Worm (Caenorhabditis elegans) whole organism, L4/young adult: ENCODE measurements around the gene try-1.

Source experiments
- W03F9.2 ChIP-seq: fragments of 150-350 bp; optimal IDR thresholded peaks from 2 replicates; lab custom pipeline; 2014; ENCODE audit warnings: missing biosample characterization, missing genetic modification characterization
- dao-5 ChIP-seq: sonication (generic microtip); optimal IDR thresholded peaks from 2 replicates; lab custom pipeline; 2016; ENCODE audit warnings: missing genotype, missing genetic modification characterization, moderate library complexity, missing compliant biosample characterization
- him-1 ChIP-seq: sonication (generic microtip); optimal IDR thresholded peaks from 2 replicates; lab custom pipeline; 2016; ENCODE audit warnings: missing genotype, missing genetic modification reagents, missing genetic modification characterization, missing compliant biosample characterization

try-1 gene

DNA sequence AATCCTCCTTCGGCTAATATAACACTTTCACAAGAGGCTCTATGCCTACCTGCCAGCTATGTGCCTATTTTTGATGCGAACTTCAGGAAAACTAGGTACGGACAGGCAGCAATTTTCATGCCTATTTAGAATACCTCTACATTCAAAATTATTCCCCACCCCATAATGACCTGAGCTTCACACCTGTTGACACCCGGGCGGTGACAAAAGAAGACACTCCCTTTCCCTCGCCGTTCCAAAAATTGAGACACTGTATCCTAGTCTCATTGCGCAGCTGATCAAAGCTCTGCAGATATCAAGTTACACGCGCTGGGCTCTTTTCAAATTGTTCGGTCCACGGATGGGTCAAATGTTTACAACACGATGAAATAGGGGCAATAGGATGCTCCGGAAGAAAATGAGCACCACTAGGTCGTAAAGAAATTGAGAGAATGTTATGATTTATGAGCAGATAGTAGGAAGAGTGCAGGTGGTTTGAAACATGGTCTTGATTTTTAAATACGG, 25.2 kb upstream of the try-1 start:
- TF ChIP-seq W03F9.2 (no peak), him-1 (no peak), dao-5 (tag; lab: Kevin White, UChicago) (no peak)

DNA sequence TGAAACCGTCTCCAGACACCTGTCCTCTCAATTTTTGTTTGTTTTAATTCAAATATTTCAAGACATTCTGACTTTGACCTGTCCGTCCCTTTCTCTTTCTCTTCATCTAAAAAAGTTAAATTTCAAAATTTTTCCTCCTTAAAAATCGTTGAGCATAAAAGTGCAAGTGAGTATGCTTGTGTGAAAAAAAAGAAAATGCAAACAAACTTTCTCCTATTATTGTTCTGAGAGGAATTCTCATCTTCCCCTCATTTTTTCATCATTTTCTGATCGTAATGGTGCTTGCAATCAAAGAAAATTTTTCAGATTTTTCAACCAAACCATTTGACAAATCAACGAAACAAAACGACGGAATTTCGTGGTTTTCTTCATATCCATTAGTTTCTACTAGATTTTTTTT, 19.5 kb upstream of the try-1 start, which contains the start of gene shc-2:
Gene shc-2 (plus strand): TSS at position 301 of the 400 bp plus-strand sequence.
- TF ChIP-seq him-1 (no peak), W03F9.2 (no peak), dao-5 (tag; lab: Kevin White, UChicago) (no peak)

DNA sequence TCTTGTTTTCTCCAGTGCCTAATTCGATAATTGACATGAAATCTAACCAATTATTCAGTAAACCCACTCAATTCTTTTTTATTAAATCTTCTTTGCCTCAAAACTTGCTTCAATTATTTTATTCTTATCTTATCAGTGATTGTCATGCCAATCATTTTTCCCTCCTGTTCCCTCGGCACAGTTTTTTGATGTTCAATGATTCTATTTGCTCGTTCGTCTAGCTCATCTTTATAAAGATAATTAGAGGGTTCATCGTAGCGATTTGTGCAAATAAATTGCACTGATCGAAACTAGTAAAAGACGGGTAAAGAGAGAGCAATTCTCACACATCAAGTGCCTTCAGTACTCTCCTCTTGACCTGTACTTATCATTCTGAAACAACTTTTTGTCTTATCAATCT, 18.3 kb upstream of the try-1 start:
- no peak for TF ChIP-seq W03F9.2
- TF ChIP-seq dao-5 (tag; lab: Kevin White, UChicago) = no peak
- TF ChIP-seq him-1 = no peak

DNA sequence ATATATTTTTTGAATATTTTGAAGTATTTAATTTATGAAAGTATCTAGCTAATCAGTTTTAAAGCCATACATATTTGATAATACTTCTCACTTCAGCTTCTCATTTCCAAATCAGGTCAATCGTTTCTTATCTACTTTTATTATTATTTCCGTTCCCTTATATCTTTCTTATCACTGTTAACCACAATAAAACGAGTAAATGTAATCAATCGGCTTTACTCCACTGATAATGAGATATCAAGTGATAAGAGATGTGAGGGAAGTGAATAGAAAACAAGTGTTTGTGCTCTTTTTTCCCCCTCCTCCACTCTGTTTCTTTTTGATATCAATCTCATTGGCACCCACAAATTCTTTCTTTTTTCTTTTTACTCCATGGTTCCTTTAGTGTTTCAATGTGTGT, 17.2 kb upstream of the try-1 start:
- TF ChIP-seq him-1 (no peak), dao-5 (tag; lab: Kevin White, UChicago) (no peak), W03F9.2 (no peak)

DNA sequence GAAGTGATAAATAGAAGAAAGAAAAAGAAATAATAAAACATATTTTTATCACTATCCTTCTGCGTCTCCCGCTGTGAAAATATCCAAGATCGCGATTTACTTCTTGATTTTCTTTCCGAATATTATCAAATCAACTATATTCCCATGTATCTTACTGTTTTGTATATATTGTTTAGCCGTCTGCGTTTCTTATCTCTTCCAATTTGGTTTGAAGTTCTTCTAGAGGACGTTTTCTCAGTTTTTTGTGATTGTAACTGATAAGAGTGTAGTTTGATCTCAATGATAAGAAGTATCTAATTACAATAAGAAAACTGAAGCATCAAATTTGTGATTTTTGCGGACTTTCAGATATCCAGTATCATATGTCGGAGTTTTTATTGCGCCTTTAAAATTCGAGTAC, 11.4 kb upstream of the try-1 start:
- TF ChIP-seq W03F9.2 = peak; percentile 9
- TF ChIP-seq him-1 = no peak

DNA sequence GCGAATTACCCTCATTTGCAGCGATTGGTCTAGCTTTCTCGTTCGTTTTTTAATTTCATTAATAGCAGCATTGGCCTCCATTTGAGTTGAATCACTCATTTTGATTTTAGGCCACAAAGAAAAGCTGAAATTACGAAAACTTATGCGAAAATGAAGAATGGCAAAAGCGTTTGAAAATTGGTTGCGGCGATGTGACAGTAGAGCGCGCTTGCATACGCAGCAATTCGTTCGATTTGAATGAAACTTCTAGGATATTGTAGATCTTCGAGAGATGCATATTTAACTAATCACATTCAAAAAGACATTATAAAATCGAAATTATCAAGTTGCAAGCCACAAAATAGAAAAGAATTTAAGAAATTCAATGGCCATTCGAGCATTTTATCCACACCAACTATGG, 10.4 kb upstream of the try-1 start, which contains the start of gene ulp-2:
Gene ulp-2 (minus strand): TSS at position 158 of the 400 bp plus-strand sequence.
- no peak for TF ChIP-seq W03F9.2

DNA sequence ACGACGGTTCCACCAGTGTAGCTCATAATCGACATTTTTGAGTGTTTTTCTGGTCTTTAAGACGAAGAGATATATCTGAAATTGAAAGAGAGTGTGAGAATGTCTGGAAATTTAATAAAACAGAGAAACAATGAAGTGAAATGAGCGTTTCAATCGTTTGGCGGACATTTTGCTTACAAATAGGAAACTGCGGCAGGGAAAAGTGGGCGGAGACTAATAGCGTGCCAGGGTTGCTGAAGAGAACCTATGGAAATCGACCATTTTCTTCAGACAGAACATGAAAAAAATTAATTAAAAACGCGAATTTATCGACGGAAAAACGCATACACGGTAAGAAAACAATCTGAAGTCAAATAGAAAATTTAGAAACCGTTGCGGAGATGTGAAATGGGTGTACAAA, 6.0 kb upstream of the try-1 start, which contains the start of gene pbs-3:
Gene pbs-3 (minus strand): TSS at position 75 of the 400 bp plus-strand sequence.
- TF ChIP-seq dao-5 (tag; lab: Kevin White, UChicago) (no peak), W03F9.2 (peak; percentile 38), him-1 (no peak)

DNA sequence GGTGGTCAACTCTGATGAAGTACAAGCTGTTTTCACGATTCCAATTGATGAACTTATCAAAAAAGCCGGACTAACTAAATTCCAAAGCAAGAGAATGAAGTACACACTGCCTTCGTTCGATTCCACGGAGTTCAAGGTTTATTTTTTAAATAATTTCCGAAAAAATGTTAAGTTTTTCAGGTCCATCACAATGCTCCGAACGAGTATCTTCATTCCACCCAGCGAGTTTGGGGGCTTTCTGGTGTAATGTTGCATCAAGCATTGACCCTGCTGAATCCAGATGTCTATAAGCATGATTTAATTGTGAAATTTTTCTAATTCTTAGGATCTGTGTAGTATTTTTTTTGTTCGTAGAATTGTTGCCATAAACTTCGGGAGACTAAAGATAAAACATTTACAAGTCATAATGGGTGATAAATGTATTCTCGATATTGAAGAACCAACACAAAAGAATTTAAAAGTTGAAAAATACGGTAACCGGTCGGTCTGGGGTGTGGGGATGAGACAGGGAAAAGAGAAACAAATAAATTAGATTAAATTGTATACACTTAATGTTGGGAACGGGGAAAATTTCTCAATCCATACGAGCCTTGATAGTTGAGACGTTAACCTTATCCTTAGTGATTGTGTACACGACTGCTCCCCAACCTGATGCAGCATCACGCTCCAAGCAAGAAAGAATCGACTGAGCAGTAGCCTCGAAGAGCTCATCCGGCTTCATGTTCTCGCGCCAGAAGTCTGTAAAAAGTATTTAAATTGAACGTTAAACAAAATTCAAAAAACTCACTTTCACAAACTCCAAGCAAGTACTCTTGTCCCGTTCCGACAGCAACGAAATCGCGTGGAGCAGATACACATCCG, 5.0 kb upstream of the try-1 start:
- no peak for TF ChIP-seq him-1
- no peak for TF ChIP-seq dao-5 (tag; lab: Kevin White, UChicago)
- TF ChIP-seq W03F9.2 = no peak

DNA sequence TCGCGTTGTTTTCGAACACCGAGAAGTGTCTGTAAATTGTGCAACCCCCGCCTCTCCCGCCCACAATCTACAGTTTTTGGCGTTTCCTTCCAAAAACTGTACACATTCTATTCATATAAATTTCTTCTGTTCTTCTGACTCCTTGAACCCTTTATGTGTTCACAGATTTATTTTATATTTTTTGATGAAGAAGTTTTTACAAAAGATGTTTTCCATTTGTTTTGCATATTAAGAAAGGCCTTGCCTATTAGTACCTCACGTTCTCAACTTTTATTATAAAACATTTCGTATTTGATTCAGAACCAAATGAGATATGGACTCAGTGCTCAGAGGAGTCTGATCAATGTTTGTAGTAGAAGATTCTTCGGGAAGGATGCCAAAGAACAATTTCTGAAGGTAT, 4.0 kb upstream of the try-1 start, which contains the start of gene ndx-3:
Gene ndx-3 (plus strand): TSS at position 301 of the 400 bp plus-strand sequence.
- TF ChIP-seq him-1 (no peak), dao-5 (tag; lab: Kevin White, UChicago) (no peak), W03F9.2 (no peak)

DNA sequence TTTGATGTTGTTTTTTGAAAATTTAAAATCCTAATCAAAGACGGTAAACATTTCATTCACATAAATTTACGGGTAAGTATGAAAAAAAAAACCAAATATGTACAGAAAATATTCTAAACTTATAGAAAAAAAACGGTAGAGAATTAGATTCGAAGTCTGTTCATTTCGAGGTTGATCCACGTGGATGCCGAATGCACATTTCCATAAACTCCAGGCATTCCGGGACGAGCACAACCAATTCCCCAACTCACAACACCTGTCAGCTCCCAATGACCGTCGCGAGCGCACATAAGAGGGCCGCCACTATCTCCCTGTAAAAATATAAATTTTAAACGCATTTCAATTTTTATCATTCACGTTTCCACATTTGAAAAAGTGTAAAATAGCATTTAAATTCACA, 1.2 kb downstream of the try-1 start:
- no peak for TF ChIP-seq him-1
- no peak for TF ChIP-seq dao-5 (tag; lab: Kevin White, UChicago)
- no peak for TF ChIP-seq W03F9.2

DNA sequence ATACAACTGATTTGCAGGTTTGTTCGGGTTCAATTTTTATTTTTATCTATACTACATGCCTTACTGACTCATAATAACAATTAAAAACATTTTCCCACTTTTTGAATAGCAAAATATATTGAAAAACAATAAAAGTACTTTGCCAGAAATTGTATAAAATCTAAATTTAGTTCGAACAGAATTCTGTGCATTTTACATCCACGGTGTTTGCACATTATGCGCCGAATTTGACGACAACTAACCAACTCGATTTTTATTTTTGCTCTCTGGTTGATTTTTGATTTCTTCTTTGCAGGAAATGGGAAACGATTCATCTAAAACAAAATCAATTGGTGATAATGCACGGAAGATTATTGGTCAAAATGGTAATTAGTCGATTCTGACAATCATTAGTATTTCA, 2.6 kb downstream of the try-1 start:
- TF ChIP-seq W03F9.2 (no peak), dao-5 (tag; lab: Kevin White, UChicago) (no peak), him-1 (no peak)

DNA sequence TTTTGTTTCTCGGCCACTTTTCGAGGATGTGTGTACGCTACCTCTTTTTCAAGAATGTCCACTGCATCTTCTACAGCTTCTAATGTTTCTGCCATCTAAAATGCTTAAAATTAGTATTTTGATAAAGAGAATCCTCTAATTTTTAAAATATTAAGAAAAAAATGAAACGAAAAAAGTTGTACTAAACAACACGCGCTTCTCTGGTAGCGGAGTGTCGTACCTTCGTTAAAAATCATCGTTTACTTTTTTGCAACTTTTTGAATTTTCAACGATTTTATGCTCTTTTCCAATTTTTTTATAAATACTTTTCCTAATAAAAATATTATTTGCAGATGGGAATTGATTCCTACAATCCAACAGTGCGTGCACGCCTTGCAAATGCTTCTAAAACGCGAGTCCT, 3.6 kb downstream of the try-1 start, which contains the start of the genes gldi-11 and ZK546.2:
Gene gldi-11 (minus strand): TSS at position 95 of the 400 bp plus-strand sequence.
Gene ZK546.2 (plus strand): TSS at position 333 of the 400 bp plus-strand sequence.
- no peak for TF ChIP-seq W03F9.2
- no peak for TF ChIP-seq him-1
- no peak for TF ChIP-seq dao-5 (tag; lab: Kevin White, UChicago)

DNA sequence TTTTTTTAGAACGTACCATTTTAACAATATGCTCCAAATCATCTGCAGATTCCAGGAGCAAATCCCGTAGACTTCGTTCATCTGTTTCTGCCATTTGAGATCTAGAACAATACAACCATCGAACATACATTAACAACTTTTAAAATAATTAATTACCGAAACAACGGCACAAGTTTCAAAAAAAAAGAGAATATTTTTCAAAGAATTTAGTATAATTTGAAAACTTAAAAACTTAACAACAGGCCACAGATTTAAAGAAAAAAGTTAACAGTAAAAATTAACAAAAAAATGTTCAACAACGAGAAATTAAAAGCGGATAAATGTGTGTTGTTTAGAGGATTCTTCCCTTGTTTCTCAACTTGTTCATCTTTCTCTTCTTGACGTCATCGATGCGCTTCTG, 5.5 kb downstream of the try-1 start, which contains the start of gene mdt-4:
Gene mdt-4 (minus strand): TSS at position 101 of the 400 bp plus-strand sequence.
- TF ChIP-seq W03F9.2 (no peak), him-1 (no peak), dao-5 (tag; lab: Kevin White, UChicago) (no peak)

DNA sequence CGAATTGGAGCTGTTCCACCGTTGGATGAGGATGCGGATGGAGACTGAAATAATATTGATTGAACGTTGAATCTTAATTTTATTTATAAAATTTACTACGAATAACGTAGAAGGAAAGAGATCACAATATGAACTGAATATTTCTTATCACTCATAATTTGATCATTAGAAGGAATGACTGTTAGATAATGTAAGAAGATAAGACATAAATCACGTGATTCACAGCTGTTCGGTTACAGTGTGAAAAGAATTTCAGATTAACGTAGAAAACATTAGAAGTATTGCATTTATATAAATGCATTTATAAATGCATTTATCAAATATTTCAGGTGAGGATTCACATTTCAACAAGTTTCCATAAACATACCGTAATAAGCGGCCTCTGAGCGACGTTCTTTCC, 6.5 kb downstream of the try-1 start:
- no peak for TF ChIP-seq him-1
- TF ChIP-seq W03F9.2 = no peak
- TF ChIP-seq dao-5 (tag; lab: Kevin White, UChicago) = no peak

DNA sequence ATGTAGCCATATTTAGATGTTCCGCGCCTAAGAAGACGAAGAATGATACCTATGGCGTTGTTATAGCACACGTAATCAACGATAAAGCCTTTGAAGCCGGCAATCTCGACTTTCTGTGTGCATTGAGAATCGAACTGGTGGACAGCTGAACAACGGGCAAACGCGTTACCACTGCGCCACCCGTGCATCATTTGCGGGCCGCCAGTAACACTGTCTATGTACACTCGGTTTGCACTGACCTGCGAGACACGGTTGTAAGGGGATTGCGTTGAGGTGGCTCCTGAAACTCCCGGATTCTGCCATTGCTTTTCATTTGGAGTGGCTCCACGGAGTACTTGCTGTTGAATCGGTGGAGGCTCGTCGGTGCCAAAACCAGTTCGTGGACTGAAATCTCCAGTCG, 6.9 kb downstream of the try-1 start:
- TF ChIP-seq W03F9.2 (no peak), dao-5 (tag; lab: Kevin White, UChicago) (peak; percentile 44)
